Fruit fly (Drosophila melanogaster) whole organism, embryonic: ENCODE results near the gene chic.

Experiments used
- CG12942 ChIP-seq: fragments of 200-800 bp; sonication (Bioruptor generic); optimal IDR thresholded peaks from 3 replicates; lab custom pipeline; 2016; ENCODE audit warnings: missing biosample characterization, missing genetic modification characterization
- CG13894 ChIP-seq: fragments of 200-800 bp; sonication (Bioruptor generic); optimal IDR thresholded peaks from 3 replicates; lab custom pipeline; 2018; ENCODE audit warnings: missing biosample characterization, mild to moderate bottlenecking, missing genetic modification characterization, moderate library complexity
- CG14441 ChIP-seq: fragments of 200-800 bp; sonication (Bioruptor generic); IDR thresholded peaks from 2 replicates; pipeline ENCODE4 v1.3.6; 2022; ENCODE audit warnings: missing biosample characterization, missing genetic modification characterization
- CG14860 ChIP-seq: fragments of 200-800 bp; sonication (Bioruptor generic); IDR thresholded peaks from 3 replicates; pipeline ENCODE4 v1.3.6; 2022; ENCODE audit warnings: missing biosample characterization, missing genetic modification characterization; ENCODE audit not compliant: partially characterized antibody
- CG15269 ChIP-seq: fragments of 200-800 bp; sonication (Bioruptor generic); optimal IDR thresholded peaks from 2 replicates; lab custom pipeline; 2018; ENCODE audit warnings: missing biosample characterization, mild to moderate bottlenecking, missing genetic modification characterization, moderate library complexity
- CG1647 ChIP-seq: fragments of 200-800 bp; sonication (Bioruptor generic); optimal IDR thresholded peaks from 3 replicates; lab custom pipeline; 2016; ENCODE audit warnings: missing biosample characterization, missing genetic modification characterization
- CG17361 ChIP-seq: fragments of 200-800 bp; sonication (Bioruptor generic); IDR thresholded peaks from 3 replicates; pipeline ENCODE4 v1.3.6; 2022; ENCODE audit warnings: missing biosample characterization, missing genetic modification characterization
- CG17568 ChIP-seq: fragments of 200-800 bp; sonication (Bioruptor generic); optimal IDR thresholded peaks from 2 replicates; lab custom pipeline; 2018; ENCODE audit warnings: missing biosample characterization, mild to moderate bottlenecking, missing genetic modification characterization, moderate library complexity
- CG2678 ChIP-seq: fragments of 200-800 bp; sonication (Bioruptor generic); optimal IDR thresholded peaks from 3 replicates; lab custom pipeline; 2019; ENCODE audit warnings: missing biosample characterization, mild to moderate bottlenecking, missing genetic modification characterization, moderate library complexity
- CG31388 ChIP-seq: fragments of 200-800 bp; sonication (Bioruptor generic); optimal IDR thresholded peaks from 2 replicates; lab custom pipeline; 2016; ENCODE audit warnings: missing biosample characterization, missing genetic modification characterization
- CG3281 ChIP-seq: fragments of 200-800 bp; sonication (Bioruptor generic); optimal IDR thresholded peaks from 3 replicates; lab custom pipeline; 2017; ENCODE audit warnings: missing biosample characterization, mild to moderate bottlenecking, missing genetic modification characterization
- CG42726 ChIP-seq: fragments of 200-800 bp; sonication (Bioruptor generic); IDR thresholded peaks from 2 replicates; pipeline ENCODE4 v1.3.6; 2022; ENCODE audit warnings: missing biosample characterization, missing genetic modification characterization; ENCODE audit not compliant: partially characterized antibody
- CG4282 ChIP-seq: fragments of 200-800 bp; sonication (Bioruptor generic); optimal IDR thresholded peaks from 2 replicates; lab custom pipeline; 2016; ENCODE audit warnings: missing biosample characterization, missing genetic modification characterization
- CG4328 ChIP-seq: fragments of 200-800 bp; sonication (Bioruptor generic); optimal IDR thresholded peaks from 3 replicates; lab custom pipeline; 2017; ENCODE audit warnings: missing biosample characterization, missing genetic modification reagents, missing genetic modification characterization
- CG6683 ChIP-seq: fragments of 200-800 bp; sonication (Bioruptor generic); optimal IDR thresholded peaks from 2 replicates; lab custom pipeline; 2017; ENCODE audit warnings: missing biosample characterization, mild to moderate bottlenecking, missing genetic modification characterization, missing genetic modification reagents
- CG7271 ChIP-seq: fragments of 200-800 bp; sonication (Bioruptor generic); optimal IDR thresholded peaks from 2 replicates; lab custom pipeline; 2018; ENCODE audit warnings: missing biosample characterization, mild to moderate bottlenecking, missing genetic modification characterization, moderate library complexity
- CG7357 ChIP-seq: fragments of 200-800 bp; sonication (Bioruptor generic); IDR thresholded peaks from 3 replicates; pipeline ENCODE4 v1.3.6; 2022; ENCODE audit warnings: missing biosample characterization, missing genetic modification characterization
- CG8944 ChIP-seq: fragments of 200-800 bp; sonication (Bioruptor generic); optimal IDR thresholded peaks from 3 replicates; lab custom pipeline; 2016; ENCODE audit warnings: missing biosample characterization, missing genetic modification characterization
- CG9609 ChIP-seq: fragments of 200-800 bp; sonication (Bioruptor generic); optimal IDR thresholded peaks from 3 replicates; lab custom pipeline; 2016; ENCODE audit warnings: missing biosample characterization, missing genetic modification characterization
- CoRest ChIP-seq: fragments of 200-800 bp; sonication (Bioruptor generic); optimal IDR thresholded peaks from 3 replicates; lab custom pipeline; 2018; ENCODE audit warnings: missing biosample characterization, mild to moderate bottlenecking, missing genetic modification characterization, moderate library complexity
- H2.0 ChIP-seq: fragments of 200-800 bp; sonication (Bioruptor generic); IDR thresholded peaks from 2 replicates; pipeline ENCODE4 v1.3.6; 2022; ENCODE audit warnings: missing biosample characterization, missing genetic modification characterization
- HLH4C ChIP-seq: fragments of 200-800 bp; sonication (Bioruptor generic); IDR thresholded peaks from 3 replicates; pipeline ENCODE4 v1.3.6; 2022; ENCODE audit warnings: missing biosample characterization, missing genetic modification characterization; ENCODE audit not compliant: partially characterized antibody
- HLHmδ ChIP-seq: fragments of 200-800 bp; sonication (Bioruptor generic); optimal IDR thresholded peaks from 2 replicates; lab custom pipeline; 2018; ENCODE audit warnings: missing biosample characterization, mild to moderate bottlenecking, missing genetic modification characterization, moderate library complexity
- Hr78 ChIP-seq, 2 experiments: fragments of 200-800 bp in 1 of 2; fragments of >200 bp in 1 of 2; sonication (Bioruptor generic) in 1 of 2; optimal IDR thresholded peaks; 2 replicates each; lab custom pipeline; 2017 to 2019; ENCODE audit warnings: missing biosample characterization in 2 of 2, missing genetic modification characterization in 2 of 2, mild to moderate bottlenecking in 1 of 2, moderate library complexity in 1 of 2
- NC2β ChIP-seq: fragments of 200-800 bp; sonication (Bioruptor generic); optimal IDR thresholded peaks from 2 replicates; lab custom pipeline; 2016; ENCODE audit warnings: missing biosample characterization, missing genetic modification characterization
- Nf-YB ChIP-seq: fragments of 200-800 bp; sonication (Bioruptor generic); optimal IDR thresholded peaks from 3 replicates; lab custom pipeline; 2019; ENCODE audit warnings: missing biosample characterization, mild to moderate bottlenecking, missing genetic modification characterization, moderate library complexity
- Sox100B ChIP-seq: fragments of 200-800 bp; sonication (Bioruptor generic); optimal IDR thresholded peaks from 3 replicates; lab custom pipeline; 2018; ENCODE audit warnings: missing biosample characterization, mild to moderate bottlenecking, missing genetic modification characterization
- Sox102F ChIP-seq: fragments of 200-800 bp; sonication (Bioruptor generic); optimal IDR thresholded peaks from 2 replicates; lab custom pipeline; 2018; ENCODE audit warnings: missing biosample characterization, mild to moderate bottlenecking, missing genetic modification characterization, moderate library complexity
- Spps ChIP-seq: fragments of 200-800 bp; sonication (Bioruptor generic); optimal IDR thresholded peaks from 2 replicates; lab custom pipeline; 2018; ENCODE audit warnings: missing biosample characterization, mild to moderate bottlenecking, missing genetic modification characterization
- bab2 ChIP-seq: fragments of 200-800 bp; sonication (Bioruptor generic); optimal IDR thresholded peaks from 2 replicates; lab custom pipeline; 2016; ENCODE audit warnings: missing biosample characterization, missing genetic modification characterization
- btn ChIP-seq: fragments of 200-800 bp; sonication (Bioruptor generic); optimal IDR thresholded peaks from 2 replicates; lab custom pipeline; 2016; ENCODE audit warnings: missing biosample characterization, missing genetic modification characterization
- gfzf ChIP-seq: fragments of 200-800 bp; sonication (Bioruptor generic); optimal IDR thresholded peaks from 2 replicates; lab custom pipeline; 2016; ENCODE audit warnings: missing biosample characterization, mild to moderate bottlenecking, missing genetic modification characterization, moderate library complexity
- grau ChIP-seq: fragments of 200-800 bp; optimal IDR thresholded peaks from 3 replicates; lab custom pipeline; 2019; ENCODE audit warnings: missing biosample characterization, mild to moderate bottlenecking, missing genetic modification characterization, moderate library complexity
- gsb-n ChIP-seq: fragments of 200-800 bp; sonication (Bioruptor generic); optimal IDR thresholded peaks from 3 replicates; lab custom pipeline; 2018; ENCODE audit warnings: missing biosample characterization, mild to moderate bottlenecking, missing genetic modification characterization
- hbn ChIP-seq: fragments of 200-800 bp; sonication (Bioruptor generic); IDR thresholded peaks from 2 replicates; pipeline ENCODE4 v1.3.6; 2022; ENCODE audit warnings: missing biosample characterization, missing genetic modification characterization; ENCODE audit not compliant: partially characterized antibody
- hkb ChIP-seq, 2 experiments: fragments of 200-800 bp in 1 of 2; fragments of >200 bp in 1 of 2; sonication (Bioruptor generic) in 1 of 2; IDR thresholded peaks in 1 of 2; optimal IDR thresholded peaks in 1 of 2; 2 replicates each; pipeline versions ENCODE4 v1.3.6 to Lab custom; 2017 to 2022; ENCODE audit warnings: missing biosample characterization in 1 of 2, missing genetic modification characterization in 1 of 2
- kah ChIP-seq: fragments of 200-800 bp; sonication (Bioruptor generic); optimal IDR thresholded peaks from 2 replicates; lab custom pipeline; 2018; ENCODE audit warnings: missing biosample characterization, mild to moderate bottlenecking, missing genetic modification characterization
- klu ChIP-seq: fragments of 200-800 bp; sonication (Bioruptor generic); IDR thresholded peaks from 2 replicates; pipeline ENCODE4 v1.3.6; 2022; ENCODE audit warnings: missing biosample characterization, missing genetic modification characterization
- knrl ChIP-seq: fragments of 200-800 bp; sonication (Bioruptor generic); IDR thresholded peaks from 3 replicates; pipeline ENCODE4 v1.3.6; 2022; ENCODE audit warnings: missing biosample characterization, missing genetic modification characterization; ENCODE audit not compliant: partially characterized antibody
- lov ChIP-seq, 2 experiments: fragments of 200-800 bp in 1 of 2; fragments of >200 bp in 1 of 2; sonication (Bioruptor generic) in 1 of 2; IDR thresholded peaks in 1 of 2; optimal IDR thresholded peaks in 1 of 2; 2 replicates in 1 of 2; 3 replicates in 1 of 2; pipeline versions ENCODE4 v1.3.6 to Lab custom; 2017 to 2022; ENCODE audit warnings: missing biosample characterization in 1 of 2, missing genetic modification characterization in 1 of 2
- oc ChIP-seq: fragments of 200-800 bp; sonication (Bioruptor generic); optimal IDR thresholded peaks from 2 replicates; lab custom pipeline; 2018; ENCODE audit warnings: missing biosample characterization, mild to moderate bottlenecking, missing genetic modification characterization, moderate library complexity
- phol ChIP-seq: fragments of 200-800 bp; sonication (Bioruptor generic); optimal IDR thresholded peaks from 3 replicates; lab custom pipeline; 2018; ENCODE audit warnings: missing biosample characterization, mild to moderate bottlenecking, missing genetic modification characterization, moderate library complexity
- pita ChIP-seq: fragments of 200-800 bp; sonication (Bioruptor generic); optimal IDR thresholded peaks from 2 replicates; lab custom pipeline; 2017; ENCODE audit warnings: missing biosample characterization, mild to moderate bottlenecking, missing genetic modification characterization
- schlank ChIP-seq: fragments of 200-800 bp; sonication (Bioruptor generic); optimal IDR thresholded peaks from 2 replicates; lab custom pipeline; 2018; ENCODE audit warnings: missing biosample characterization, mild to moderate bottlenecking, missing genetic modification characterization
- slp2 ChIP-seq: fragments of 200-800 bp; sonication (Bioruptor generic); optimal IDR thresholded peaks from 2 replicates; lab custom pipeline; 2016; ENCODE audit warnings: missing biosample characterization, missing genetic modification characterization
- stc ChIP-seq: fragments of 200-800 bp; sonication (Bioruptor generic); IDR thresholded peaks from 2 replicates; pipeline ENCODE4 v1.3.6; 2022; ENCODE audit warnings: missing biosample characterization, missing genetic modification characterization
- unpg ChIP-seq: fragments of 200-800 bp; sonication (Bioruptor generic); optimal IDR thresholded peaks from 3 replicates; lab custom pipeline; 2018; ENCODE audit warnings: missing biosample characterization, mild to moderate bottlenecking, missing genetic modification characterization, moderate library complexity
- zf30C ChIP-seq: fragments of 200-800 bp; sonication (Bioruptor generic); optimal IDR thresholded peaks from 3 replicates; lab custom pipeline; 2018; ENCODE audit warnings: missing biosample characterization, mild to moderate bottlenecking, missing genetic modification characterization

chic gene

DNA sequence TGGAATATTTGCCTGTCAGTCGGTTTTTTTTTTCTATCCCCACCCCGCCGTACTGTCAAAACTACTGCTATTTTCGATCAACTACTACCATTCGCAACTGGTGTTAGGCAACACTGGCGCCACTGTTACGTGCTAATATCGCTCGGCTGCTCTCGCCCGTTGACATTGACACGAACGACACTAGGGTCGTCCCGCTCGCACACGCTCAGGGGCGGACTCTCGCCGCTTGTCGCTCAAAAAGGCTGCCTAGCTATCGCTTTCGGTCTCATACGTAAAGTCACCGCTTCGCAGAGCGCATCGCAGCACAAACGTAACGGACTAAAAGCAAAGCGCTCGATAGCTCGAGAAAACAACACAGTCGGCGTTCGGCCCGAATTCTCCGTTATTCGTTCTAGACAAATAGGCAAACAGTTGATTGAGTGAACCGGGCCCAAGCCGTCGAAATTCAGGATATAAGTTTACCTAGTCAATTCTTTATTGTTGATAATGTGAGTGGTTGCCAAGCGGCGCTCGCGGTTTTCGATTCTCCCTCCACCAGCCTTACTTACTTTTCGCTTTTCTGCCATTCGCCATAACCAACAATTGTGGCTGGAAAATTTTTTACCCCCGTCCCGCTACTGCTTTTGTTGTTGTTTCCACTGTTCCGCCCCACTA, 1.6 kb upstream of the chic start (continued):
- TF ChIP-seq hkb (optimal IDR thresholded peaks at IDR 0.05; lab: Kevin White, UChicago), result no peak
- no peak for TF ChIP-seq hkb (GFP tag; IDR thresholded peaks at IDR 0.05; lab: Robert Waterston, UW)
- TF ChIP-seq HLH4C (GFP tag; lab: Robert Waterston, UW), result no peak
- TF ChIP-seq CG17361 (GFP tag; lab: Robert Waterston, UW), result no peak
- peak; percentile 50 for TF ChIP-seq Nf-YB (GFP tag; lab: Kevin White, UChicago)
- TF ChIP-seq zf30C (GFP tag; lab: Kevin White, UChicago), result peak; percentile 9
- no peak for TF ChIP-seq stc (GFP tag; lab: Robert Waterston, UW)
- no peak for TF ChIP-seq NC2β
- TF ChIP-seq Hr78 (GFP tag; optimal IDR thresholded peaks at IDR 0.05; lab: Kevin White, UChicago), result peak in 1 of 2 experiments; percentile 91
- no peak for TF ChIP-seq knrl
- no peak for TF ChIP-seq Sox102F (GFP tag; lab: Kevin White, UChicago)
- TF ChIP-seq CG13894 (tag; lab: Kevin White, UChicago), result peak; percentile 68
- TF ChIP-seq kah (GFP tag; lab: Kevin White, UChicago), result no peak
- peak; percentile 19 for TF ChIP-seq unpg
- TF ChIP-seq oc (tag; lab: Kevin White, UChicago), result peak; percentile 6
- no peak for TF ChIP-seq CG42726 (GFP tag; lab: Robert Waterston, UW)
- no peak for TF ChIP-seq CG6683 (GFP tag; lab: Kevin White, UChicago)
- peak; percentile 42 for TF ChIP-seq grau (tag; lab: Kevin White, UChicago)
- no peak for TF ChIP-seq schlank
- no peak for TF ChIP-seq CG14860 (GFP tag; lab: Robert Waterston, UW)
- TF ChIP-seq Sox100B (GFP tag; lab: Kevin White, UChicago), result peak; percentile 7
- peak; percentile 44 for TF ChIP-seq HLHmδ (GFP tag; lab: Kevin White, UChicago)
- peak; percentile 13 for TF ChIP-seq gsb-n (tag; lab: Kevin White, UChicago)
- peak; percentile 60 for TF ChIP-seq CG4328
- TF ChIP-seq bab2 (GFP tag; lab: Kevin White, UChicago), result peak; percentile 51
- TF ChIP-seq CG15269 (tag; lab: Kevin White, UChicago), result peak; percentile 38
- no peak for TF ChIP-seq CG7357
- TF ChIP-seq CG4282 (GFP tag; lab: Kevin White, UChicago), result peak; percentile 11
- no peak for TF ChIP-seq phol (tag; lab: Kevin White, UChicago)
- peak; percentile 45 for TF ChIP-seq CoRest
- no peak for TF ChIP-seq lov (optimal IDR thresholded peaks at IDR 0.05; lab: Kevin White, UChicago)
- no peak for TF ChIP-seq lov (GFP tag; IDR thresholded peaks at IDR 0.05; lab: Robert Waterston, UW)
- TF ChIP-seq CG1647 (GFP tag; lab: Kevin White, UChicago), result no peak
- TF ChIP-seq H2.0, result no peak
- TF ChIP-seq CG17568 (GFP tag; lab: Kevin White, UChicago), result no peak
- peak; percentile 13 for TF ChIP-seq CG9609 (GFP tag; lab: Kevin White, UChicago)
- TF ChIP-seq CG14441 (GFP tag; lab: Robert Waterston, UW), result no peak
- no peak for TF ChIP-seq CG8944
- TF ChIP-seq slp2 (GFP tag; lab: Kevin White, UChicago), result no peak
- TF ChIP-seq CG2678 (tag; lab: Kevin White, UChicago), result peak; percentile 20
- no peak for TF ChIP-seq CG12942 (GFP tag; lab: Kevin White, UChicago)
- TF ChIP-seq CG3281, result no peak
- TF ChIP-seq CG7271 (tag; lab: Kevin White, UChicago), result no peak
- TF ChIP-seq klu, result no peak
- no peak for TF ChIP-seq btn
- TF ChIP-seq pita (GFP tag; lab: Kevin White, UChicago), result no peak
- TF ChIP-seq hbn (GFP tag; lab: Robert Waterston, UW), result no peak
- TF ChIP-seq gfzf (GFP tag; lab: Kevin White, UChicago), result no peak
- no peak for TF ChIP-seq Spps
- no peak for TF ChIP-seq CG31388 (GFP tag; lab: Kevin White, UChicago)
